Worm (Caenorhabditis elegans) whole organism, young adult: Measurements from ENCODE around the gene C45H4.18.

Experiments used
- B0019.2 ChIP-seq: fragments of 200-800 bp; sonication (Bioruptor generic); conservative IDR thresholded peaks from 2 replicates; pipeline ENCODE4 v1.3.6; 2022; ENCODE audit warnings: missing genetic modification reagents, missing genetic modification characterization, missing compliant biosample characterization
- F10E7.11 ChIP-seq: sonication (generic microtip); optimal IDR thresholded peaks from 2 replicates; lab custom pipeline; 2017; ENCODE audit warnings: mild to moderate bottlenecking, missing genetic modification characterization, moderate library complexity, missing compliant biosample characterization
- F33H1.4 ChIP-seq: fragments of 200-800 bp; sonication (Bioruptor generic); IDR thresholded peaks from 2 replicates; pipeline ENCODE4 v1.3.6; 2022; ENCODE audit warnings: missing genetic modification reagents, missing genetic modification characterization, missing compliant biosample characterization
- F57A8.1 ChIP-seq: fragments of 200-800 bp; sonication (Bioruptor generic); optimal IDR thresholded peaks from 2 replicates; lab custom pipeline; 2018; ENCODE audit warnings: mild to moderate bottlenecking, missing genetic modification characterization, moderate library complexity, missing compliant biosample characterization
- K11D2.4 ChIP-seq: fragments of 200-800 bp; sonication (Bioruptor generic); IDR thresholded peaks from 2 replicates; pipeline ENCODE4 v1.3.6; 2022; ENCODE audit warnings: missing genetic modification reagents, missing genetic modification characterization, missing compliant biosample characterization
- T26A5.8 ChIP-seq: sonication (generic microtip); optimal IDR thresholded peaks from 2 replicates; lab custom pipeline; 2016; ENCODE audit warnings: missing genetic modification characterization, missing compliant biosample characterization
- Y56A3A.18 ChIP-seq: fragments of 200-800 bp; sonication (Bioruptor generic); IDR thresholded peaks from 2 replicates; pipeline ENCODE4 v1.3.6; 2022; ENCODE audit warnings: missing genetic modification reagents, missing genetic modification characterization, missing compliant biosample characterization
- Y67H2A.10 ChIP-seq: fragments of 200-800 bp; sonication (Bioruptor generic); conservative IDR thresholded peaks from 2 replicates; pipeline ENCODE4 v1.3.6; 2022; ENCODE audit warnings: missing genetic modification reagents, missing genetic modification characterization, missing compliant biosample characterization
- Y79H2A.3 ChIP-seq: fragments of 200-800 bp; sonication (Bioruptor generic); conservative IDR thresholded peaks from 2 replicates; pipeline ENCODE4 v1.3.6; 2022; ENCODE audit warnings: missing genetic modification reagents, missing genetic modification characterization, missing compliant biosample characterization
- ZK185.1 ChIP-seq: sonication (generic microtip); optimal IDR thresholded peaks from 2 replicates; lab custom pipeline; 2016; ENCODE audit warnings: mild to moderate bottlenecking, missing genetic modification characterization, missing compliant biosample characterization; ENCODE audit not compliant: poor library complexity, severe bottlenecking
- aptf-2 ChIP-seq: fragments of 200-800 bp; sonication (Bioruptor generic); conservative IDR thresholded peaks from 2 replicates; pipeline ENCODE4 v1.3.6; 2022; ENCODE audit warnings: missing genetic modification reagents, missing genetic modification characterization, missing compliant biosample characterization
- ccch-3 ChIP-seq: fragments of 200-800 bp; sonication (Bioruptor generic); optimal IDR thresholded peaks from 2 replicates; lab custom pipeline; 2018; ENCODE audit warnings: mild to moderate bottlenecking, missing genetic modification characterization, missing compliant biosample characterization
- cebp-1 ChIP-seq, 2 experiments: fragments of 200-800 bp in 1 of 2; sonication (Bioruptor generic) in 1 of 2; sonication (generic microtip) in 1 of 2; IDR thresholded peaks in 1 of 2; optimal IDR thresholded peaks in 1 of 2; 2 replicates each; pipeline versions ENCODE4 v1.3.6 to Lab custom; 2017 to 2022; ENCODE audit warnings: missing compliant biosample characterization in 2 of 2, missing genetic modification characterization in 2 of 2, mild to moderate bottlenecking in 1 of 2, missing genetic modification reagents in 1 of 2, moderate library complexity in 1 of 2
- cebp-2 ChIP-seq: fragments of 200-800 bp; sonication (Bioruptor generic); IDR thresholded peaks from 2 replicates; pipeline ENCODE4 v1.3.6; 2022; ENCODE audit warnings: missing genetic modification characterization, missing compliant biosample characterization
- ceh-100 ChIP-seq: fragments of 200-800 bp; sonication (Bioruptor generic); IDR thresholded peaks from 2 replicates; pipeline ENCODE4 v1.3.6; 2022; ENCODE audit warnings: missing genetic modification reagents, missing genetic modification characterization, missing compliant biosample characterization
- dox-1 ChIP-seq: fragments of 200-800 bp; sonication (Bioruptor generic); IDR thresholded peaks from 2 replicates; pipeline ENCODE4 v1.3.6; 2022; ENCODE audit warnings: missing genetic modification reagents, missing genetic modification characterization, missing compliant biosample characterization
- dpff-1 ChIP-seq: sonication (generic microtip); optimal IDR thresholded peaks from 2 replicates; lab custom pipeline; 2017; ENCODE audit warnings: mild to moderate bottlenecking, missing genetic modification characterization, missing compliant biosample characterization
- efl-1 ChIP-seq: fragments of 150-350 bp; optimal IDR thresholded peaks from 2 replicates; lab custom pipeline; 2014; ENCODE audit warnings: missing biosample characterization, missing genetic modification reagents, missing genetic modification characterization
- egl-18 ChIP-seq: fragments of 200-800 bp; sonication (Bioruptor generic); IDR thresholded peaks from 2 replicates; pipeline ENCODE4 v1.3.6; 2022; ENCODE audit warnings: missing genetic modification reagents, missing genetic modification characterization, missing compliant biosample characterization
- egl-44 ChIP-seq: fragments of 200-800 bp; sonication (Bioruptor generic); IDR thresholded peaks from 2 replicates; pipeline ENCODE4 v1.3.6; 2022; ENCODE audit warnings: missing genetic modification reagents, missing genetic modification characterization, missing compliant biosample characterization
- egrh-3 ChIP-seq: fragments of 200-800 bp; sonication (Bioruptor generic); IDR thresholded peaks from 2 replicates; pipeline ENCODE4 v1.3.6; 2022; ENCODE audit warnings: missing genetic modification reagents, missing genetic modification characterization, missing compliant biosample characterization
- fkh-3 ChIP-seq: sonication (generic microtip); optimal IDR thresholded peaks from 2 replicates; lab custom pipeline; 2016; ENCODE audit warnings: mild to moderate bottlenecking, missing genetic modification characterization, missing compliant biosample characterization
- gei-17 ChIP-seq: fragments of 200-800 bp; sonication (Bioruptor generic); optimal IDR thresholded peaks from 2 replicates; lab custom pipeline; 2018; ENCODE audit warnings: mild to moderate bottlenecking, missing genetic modification characterization, missing compliant biosample characterization
- hlh-12 ChIP-seq: sonication (generic microtip); optimal IDR thresholded peaks from 2 replicates; lab custom pipeline; 2016; ENCODE audit warnings: missing genetic modification characterization, missing compliant biosample characterization
- hmg-1.2 ChIP-seq: fragments of 200-800 bp; sonication (Bioruptor generic); IDR thresholded peaks from 2 replicates; pipeline ENCODE4 v1.3.6; 2022; ENCODE audit warnings: missing genetic modification reagents, missing genetic modification characterization, missing compliant biosample characterization
- lag-1 ChIP-seq: fragments of 200-800 bp; sonication (Bioruptor generic); IDR thresholded peaks from 2 replicates; pipeline ENCODE4 v1.3.6; 2022; ENCODE audit warnings: missing genetic modification reagents, missing genetic modification characterization, missing compliant biosample characterization
- lin-35 ChIP-seq, 3 experiments: fragments of 150-350 bp in 2 of 3; sonication (generic microtip) in 1 of 3; optimal IDR thresholded peaks; 2 replicates each; lab custom pipeline; 2014 to 2018; ENCODE audit warnings: missing biosample characterization in 3 of 3, missing genetic modification characterization in 3 of 3, missing genetic modification reagents in 3 of 3
- lin-54 ChIP-seq: fragments of 200-800 bp; sonication (Bioruptor generic); optimal IDR thresholded peaks from 2 replicates; lab custom pipeline; 2018; ENCODE audit warnings: mild to moderate bottlenecking, missing genetic modification characterization, missing compliant biosample characterization
- lir-1 ChIP-seq: fragments of 200-800 bp; sonication (Bioruptor generic); conservative IDR thresholded peaks from 2 replicates; pipeline ENCODE4 v1.3.6; 2022; ENCODE audit warnings: missing genetic modification reagents, missing genetic modification characterization, missing compliant biosample characterization
- madf-8 ChIP-seq: fragments of 200-800 bp; sonication (Bioruptor generic); conservative IDR thresholded peaks from 2 replicates; pipeline ENCODE4 v1.3.6; 2022; ENCODE audit warnings: missing genetic modification reagents, missing genetic modification characterization, missing compliant biosample characterization
- mcd-1 ChIP-seq: fragments of 200-800 bp; sonication (Bioruptor generic); IDR thresholded peaks from 2 replicates; pipeline ENCODE4 v1.3.6; 2022; ENCODE audit warnings: missing genetic modification reagents, missing genetic modification characterization, missing compliant biosample characterization
- nfya-2 ChIP-seq: fragments of 200-800 bp; sonication (Bioruptor generic); IDR thresholded peaks from 2 replicates; pipeline ENCODE4 v1.3.6; 2022; ENCODE audit warnings: missing genetic modification reagents, missing genetic modification characterization, missing compliant biosample characterization
- nhr-179 ChIP-seq: sonication (generic microtip); optimal IDR thresholded peaks from 2 replicates; lab custom pipeline; 2016; ENCODE audit warnings: mild to moderate bottlenecking, missing genetic modification characterization, missing compliant biosample characterization
- pha-4 ChIP-seq: fragments of 150-350 bp; sonication (generic microtip); optimal IDR thresholded peaks from 2 replicates; lab custom pipeline; 2014; ENCODE audit warnings: missing biosample characterization, missing genetic modification reagents, missing genetic modification characterization
- sea-2 ChIP-seq: fragments of 200-800 bp; sonication (Bioruptor generic); IDR thresholded peaks from 2 replicates; pipeline ENCODE4 v1.3.6; 2022; ENCODE audit warnings: missing genetic modification characterization, missing compliant biosample characterization
- snpc-1.3 ChIP-seq: sonication (generic microtip); optimal IDR thresholded peaks from 2 replicates; lab custom pipeline; 2017; ENCODE audit warnings: missing genetic modification characterization, mild to moderate bottlenecking, missing compliant biosample characterization, antibody characterized with exemption, moderate library complexity, missing genotype, missing genetic modification reagents; ENCODE audit not compliant: insufficient read depth
- somi-1 ChIP-seq: fragments of 200-800 bp; sonication (Bioruptor generic); optimal IDR thresholded peaks from 2 replicates; lab custom pipeline; 2018; ENCODE audit warnings: mild to moderate bottlenecking, missing genetic modification characterization, missing compliant biosample characterization
- sptf-2 ChIP-seq: fragments of 200-800 bp; sonication (Bioruptor generic); optimal IDR thresholded peaks from 2 replicates; lab custom pipeline; 2018; ENCODE audit warnings: mild to moderate bottlenecking, missing genetic modification characterization, missing compliant biosample characterization
- unc-62 ChIP-seq: fragments of 150-350 bp; optimal IDR thresholded peaks from 2 replicates; lab custom pipeline; 2014; ENCODE audit warnings: missing biosample characterization, missing genetic modification reagents, missing genetic modification characterization
- xnd-1 ChIP-seq: sonication (generic microtip); optimal IDR thresholded peaks from 2 replicates; lab custom pipeline; 2016; ENCODE audit warnings: missing genotype, missing genetic modification reagents, missing genetic modification characterization, missing compliant biosample characterization
- zfh-2 ChIP-seq: fragments of 200-800 bp; sonication (Bioruptor generic); conservative IDR thresholded peaks from 2 replicates; pipeline ENCODE4 v1.3.6; 2022; ENCODE audit warnings: missing genetic modification reagents, missing genetic modification characterization, missing compliant biosample characterization
- zim-3 ChIP-seq: sonication (generic microtip); optimal IDR thresholded peaks from 2 replicates; lab custom pipeline; 2017; ENCODE audit warnings: mild to moderate bottlenecking, missing genetic modification characterization, moderate library complexity, missing compliant biosample characterization
- ztf-22 ChIP-seq: fragments of 200-800 bp; sonication (Bioruptor generic); optimal IDR thresholded peaks from 2 replicates; lab custom pipeline; 2018; ENCODE audit warnings: mild to moderate bottlenecking, missing genetic modification characterization, moderate library complexity, missing compliant biosample characterization
- ztf-25 ChIP-seq: fragments of 200-800 bp; sonication (Bioruptor generic); IDR thresholded peaks from 2 replicates; pipeline ENCODE4 v1.3.6; 2022; ENCODE audit warnings: missing genetic modification reagents, missing genetic modification characterization, missing compliant biosample characterization

C45H4.18 gene

ce11 chrV:2175242-2175641, at the start of gene C45H4.18:
Gene C45H4.18, plus strand, starts transcription at chrV:2175542.
- TF ChIP-seq lin-35 (GFP tag; optimal IDR thresholded peaks at IDR 0.05; lab: Kevin White, UChicago) (no peak), lag-1 (no peak), egl-44 (GFP tag; lab: Robert Waterston, UW) (no peak), pha-4 (tag; lab: Kevin White, UChicago) (no peak), Y56A3A.18 (GFP tag; lab: Robert Waterston, UW) (no peak), fkh-3 (tag; lab: Kevin White, UChicago) (no peak), somi-1 (GFP tag; lab: Kevin White, UChicago) (no peak), ztf-22 (GFP tag; lab: Kevin White, UChicago) (no peak), F10E7.11 (tag; lab: Kevin White, UChicago) (no peak), Y67H2A.10 (GFP tag; lab: Robert Waterston, UW) (no peak)

- TF ChIP-seq sptf-2 (GFP tag; lab: Kevin White, UChicago), result no peak
- no peak for TF ChIP-seq zim-3
- TF ChIP-seq nhr-179, result no peak
- no peak for TF ChIP-seq T26A5.8 (tag; lab: Kevin White, UChicago)
- TF ChIP-seq efl-1 (GFP tag; lab: Kevin White, UChicago), result peak; percentile 25
- peak; percentile 34 for TF ChIP-seq madf-8
- no peak for TF ChIP-seq lir-1 (GFP tag; lab: Robert Waterston, UW)
- no peak for TF ChIP-seq hmg-1.2 (GFP tag; lab: Robert Waterston, UW)
- TF ChIP-seq nfya-2, result no peak
- no peak for TF ChIP-seq gei-17 (GFP tag; lab: Kevin White, UChicago)
- TF ChIP-seq egl-18 (GFP tag; lab: Robert Waterston, UW), result no peak
- no peak for TF ChIP-seq hlh-12 (tag; lab: Kevin White, UChicago)
- no peak for TF ChIP-seq sea-2 (GFP tag; lab: Robert Waterston, UW)
Observed at ce11 chrV:2126554-2126953, 48.8 kb upstream of the C45H4.18 start.

DNA sequence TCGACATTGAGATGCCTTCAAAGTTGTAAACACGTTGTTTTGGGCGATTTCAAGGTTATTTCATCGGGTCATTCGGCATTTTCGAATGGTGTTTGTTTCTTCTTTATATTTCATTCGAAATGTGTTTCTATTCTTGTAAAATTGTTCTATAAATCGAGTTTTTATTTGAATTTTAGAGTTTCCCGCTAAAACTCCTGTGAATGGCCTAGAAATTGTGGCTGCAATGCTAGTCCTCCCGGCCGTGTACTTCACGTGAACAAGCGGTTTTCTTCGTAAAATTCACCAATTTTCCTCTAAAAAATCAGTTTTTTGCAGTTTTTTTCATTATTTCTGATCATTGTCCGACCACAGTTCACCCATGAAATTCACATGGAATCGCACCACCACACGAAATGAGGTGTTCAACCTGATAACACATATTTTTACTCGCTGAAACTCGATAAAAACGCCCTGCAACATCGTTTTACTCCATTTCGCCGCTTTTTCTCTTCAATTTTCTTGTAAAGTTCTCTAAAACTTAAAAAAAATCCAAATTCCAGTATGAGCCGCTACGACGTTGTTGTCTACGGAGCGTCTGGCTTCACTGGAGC, 48.3 kb upstream of the C45H4.18 start, which contains the start of gene ldp-1:
ldp-1 (plus strand) TSS at position 540 of the 590 bp plus-strand sequence.
- TF ChIP-seq egrh-3 (GFP tag; lab: Robert Waterston, UW) (no peak), ceh-100 (no peak), lin-54 (GFP tag; lab: Kevin White, UChicago) (peak; percentile 79), nfya-2 (no peak), B0019.2 (no peak), ztf-22 (GFP tag; lab: Kevin White, UChicago) (no peak), efl-1 (GFP tag; lab: Kevin White, UChicago) (peak; percentile 49), F10E7.11 (tag; lab: Kevin White, UChicago) (no peak), unc-62 (no peak), dox-1 (peak; percentile 43; the same call in 1 of the 2 replicates), cebp-1 (GFP tag; IDR thresholded peaks at IDR 0.05; lab: Robert Waterston, UW) (no peak), cebp-1 (tag; optimal IDR thresholded peaks at IDR 0.05; lab: Kevin White, UChicago) (peak; percentile 24), Y79H2A.3 (GFP tag; lab: Robert Waterston, UW) (no peak), K11D2.4 (GFP tag; lab: Robert Waterston, UW) (0 out of 2 replicates have a peak, but pooled peaks have one; percentile 46), aptf-2 (GFP tag; lab: Robert Waterston, UW) (0 out of 2 replicates have a peak, but pooled peaks have one; percentile 58), snpc-1.3 (tag; lab: Kevin White, UChicago) (no peak), lag-1 (no peak), dpff-1 (no peak), mcd-1 (peak; percentile 76), ZK185.1 (tag; lab: Kevin White, UChicago) (peak; percentile 85), madf-8 (peak; percentile 16; the same call in 1 of the 2 replicates), ccch-3 (GFP tag; lab: Kevin White, UChicago) (no peak), F33H1.4 (GFP tag; lab: Robert Waterston, UW) (peak; percentile 27), ztf-25 (no peak), cebp-2 (GFP tag; lab: Robert Waterston, UW) (no peak), zfh-2 (GFP tag; lab: Robert Waterston, UW) (no peak), F57A8.1 (GFP tag; lab: Kevin White, UChicago) (no peak), xnd-1 (peak; percentile 8)
